Fruit fly (Drosophila melanogaster) whole organism, embryonic: Measurements from ENCODE around the gene Arfip.

ENCODE experiments used
- Blimp-1 ChIP-seq: fragments of 200-800 bp; sonication (Bioruptor generic); optimal IDR thresholded peaks from 3 replicates; lab custom pipeline; 2018; ENCODE audit warnings: missing biosample characterization, missing genetic modification characterization, mild to moderate bottlenecking, moderate library complexity, missing genetic modification reagents
- CG34422 ChIP-seq: fragments of 200-800 bp; sonication (Bioruptor generic); IDR thresholded peaks from 3 replicates; pipeline ENCODE4 v1.3.6; 2022; ENCODE audit warnings: missing biosample characterization, missing genetic modification characterization
- CG4404 ChIP-seq: fragments of 200-800 bp; sonication (Bioruptor generic); IDR thresholded peaks from 2 replicates; pipeline ENCODE4 v1.3.6; 2022; ENCODE audit warnings: missing biosample characterization, missing genetic modification characterization
- PHDP ChIP-seq: fragments of 200-800 bp; sonication (Bioruptor generic); optimal IDR thresholded peaks from 3 replicates; lab custom pipeline; 2018; ENCODE audit warnings: missing biosample characterization, mild to moderate bottlenecking, missing genetic modification characterization, moderate library complexity
- chinmo ChIP-seq: fragments of 200-800 bp; sonication (Bioruptor generic); IDR thresholded peaks from 4 replicates; pipeline ENCODE4 v1.3.6; 2022; ENCODE audit warnings: missing biosample characterization, missing genetic modification characterization; ENCODE audit not compliant: partially characterized antibody
- chn ChIP-seq: fragments of 200-800 bp; sonication (Bioruptor generic); optimal IDR thresholded peaks from 2 replicates; lab custom pipeline; 2016; ENCODE audit warnings: missing biosample characterization, missing genetic modification characterization
- her ChIP-seq: fragments of 200-800 bp; sonication (Bioruptor generic); optimal IDR thresholded peaks from 2 replicates; lab custom pipeline; 2016; ENCODE audit warnings: missing biosample characterization, missing genetic modification characterization
- salm ChIP-seq: fragments of 200-800 bp; sonication (Bioruptor generic); optimal IDR thresholded peaks from 2 replicates; lab custom pipeline; 2018; ENCODE audit warnings: missing biosample characterization, mild to moderate bottlenecking, missing genetic modification characterization

DNA sequence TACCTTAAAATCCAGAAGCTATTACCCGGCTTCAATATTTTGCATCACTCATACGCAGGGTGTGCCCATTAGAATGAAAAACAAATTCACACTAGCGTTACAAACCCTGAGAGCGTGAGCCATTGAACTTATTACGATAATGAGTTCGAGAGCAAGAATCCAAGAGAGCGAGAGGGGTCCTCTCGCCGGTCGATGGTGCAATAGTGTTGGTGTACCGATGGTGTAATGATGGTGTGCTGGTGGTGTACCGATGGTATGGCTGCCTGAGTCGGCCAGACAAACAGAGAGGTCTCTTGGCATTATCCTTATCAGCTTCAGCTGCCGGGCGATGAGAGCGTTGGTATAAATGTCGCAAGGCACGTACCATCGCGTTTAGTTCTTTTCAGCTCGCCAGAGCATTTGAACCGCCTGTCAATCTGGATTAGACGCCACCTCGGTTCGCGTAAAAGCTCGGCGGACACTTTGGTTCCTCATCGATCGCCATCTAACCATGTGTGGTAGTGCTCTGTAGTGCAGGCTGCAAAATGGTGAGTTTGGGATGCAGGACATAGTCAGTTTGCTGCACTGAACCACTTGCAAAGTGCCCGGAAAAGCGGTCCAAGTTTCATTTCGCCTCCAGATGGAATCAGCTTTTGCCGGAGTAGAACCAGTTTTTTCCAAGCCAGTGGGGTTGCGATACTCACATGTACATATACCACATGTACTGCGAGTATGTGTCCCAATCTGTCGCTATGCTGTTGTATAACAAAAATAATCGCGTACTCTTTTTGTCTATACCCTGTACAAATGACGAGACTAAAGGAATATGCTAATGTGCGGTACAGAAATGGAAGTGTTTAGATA is 34.5 kb downstream of the Arfip start:
- TF ChIP-seq chn (GFP tag; lab: Kevin White, UChicago) (no peak), CG34422 (GFP tag; lab: Robert Waterston, UW) (peak; percentile 13; the same call in 1 of the 3 replicates), her (GFP tag; lab: Kevin White, UChicago) (no peak), Blimp-1 (GFP tag; lab: Kevin White, UChicago) (no peak), CG4404 (GFP tag; lab: Robert Waterston, UW) (no peak; the same call in 1 of the 2 replicates), salm (tag; lab: Kevin White, UChicago) (no peak), PHDP (no peak), chinmo (0 out of 4 replicates have a peak, but pooled peaks have one; percentile 34)
